Worm (Caenorhabditis elegans) whole organism, L3 larva: ENCODE measurements around the gene R10E4.1.

Experiments
- R02D3.7 ChIP-seq: fragments of 150-350 bp; optimal IDR thresholded peaks from 2 replicates; lab custom pipeline; 2014; ENCODE audit warnings: missing biosample characterization, missing genetic modification characterization
- ZK546.5 ChIP-seq: sonication (generic microtip); optimal IDR thresholded peaks from 2 replicates; lab custom pipeline; 2017; ENCODE audit warnings: missing biosample characterization, missing genetic modification characterization
- aly-2 ChIP-seq: fragments of 150-350 bp; optimal IDR thresholded peaks from 2 replicates; lab custom pipeline; 2014; ENCODE audit warnings: missing biosample characterization, missing genetic modification characterization
- ama-1 ChIP-seq: fragments of 150-350 bp; optimal IDR thresholded peaks from 2 replicates; lab custom pipeline; 2018
- ceh-82 ChIP-seq: fragments of 150-350 bp; optimal IDR thresholded peaks from 2 replicates; lab custom pipeline; 2014; ENCODE audit warnings: missing biosample characterization, missing genetic modification characterization
- ceh-9 ChIP-seq: sonication (generic microtip); optimal IDR thresholded peaks from 2 replicates; lab custom pipeline; 2018; ENCODE audit warnings: missing biosample characterization, missing genetic modification characterization
- daf-12 ChIP-seq: fragments of 150-350 bp; optimal IDR thresholded peaks from 2 replicates; lab custom pipeline; 2014; ENCODE audit warnings: missing biosample characterization, missing genetic modification reagents, missing genetic modification characterization
- egl-27 ChIP-seq: sonication (generic microtip); optimal IDR thresholded peaks from 4 replicates; lab custom pipeline; 2017; ENCODE audit warnings: missing biosample characterization, missing genetic modification reagents, missing genetic modification characterization
- elt-1 ChIP-seq: fragments of 150-350 bp; optimal IDR thresholded peaks from 2 replicates; lab custom pipeline; 2014; ENCODE audit warnings: missing biosample characterization, missing genetic modification characterization
- fkh-10 ChIP-seq: sonication (generic microtip); optimal IDR thresholded peaks from 2 replicates; lab custom pipeline; 2017; ENCODE audit warnings: missing biosample characterization, missing genetic modification reagents, missing genetic modification characterization
- fkh-2 ChIP-seq: fragments of 150-350 bp; optimal IDR thresholded peaks from 2 replicates; lab custom pipeline; 2014; ENCODE audit warnings: missing biosample characterization, missing genetic modification reagents, missing genetic modification characterization
- jun-1 ChIP-seq: fragments of 150-350 bp; optimal IDR thresholded peaks from 2 replicates; lab custom pipeline; 2014; ENCODE audit warnings: missing biosample characterization, missing genetic modification reagents, missing genetic modification characterization
- lin-15B ChIP-seq: fragments of 150-350 bp; optimal IDR thresholded peaks from 2 replicates; lab custom pipeline; 2014; ENCODE audit warnings: missing biosample characterization, missing genetic modification characterization
- lin-39 ChIP-seq: fragments of 150-350 bp; optimal IDR thresholded peaks from 2 replicates; lab custom pipeline; 2018; ENCODE audit warnings: missing biosample characterization, missing genetic modification reagents, missing genetic modification characterization
- lsy-12 ChIP-seq: sonication (generic microtip); optimal IDR thresholded peaks from 2 replicates; lab custom pipeline; 2016; ENCODE audit warnings: mild to moderate bottlenecking, missing genetic modification characterization, missing compliant biosample characterization
- mdl-1 ChIP-seq: fragments of 150-350 bp; optimal IDR thresholded peaks from 2 replicates; lab custom pipeline; 2014; ENCODE audit warnings: missing biosample characterization, missing genetic modification characterization
- mml-1 ChIP-seq: fragments of 150-350 bp; sonication (generic microtip); optimal IDR thresholded peaks from 3 replicates; lab custom pipeline; 2014; ENCODE audit warnings: missing biosample characterization, missing genetic modification characterization
- nhr-11 ChIP-seq: fragments of 150-350 bp; optimal IDR thresholded peaks from 2 replicates; lab custom pipeline; 2014; ENCODE audit warnings: missing biosample characterization, missing genetic modification characterization
- nhr-12 ChIP-seq: fragments of 150-350 bp; optimal IDR thresholded peaks from 2 replicates; lab custom pipeline; 2014; ENCODE audit warnings: missing biosample characterization, missing genetic modification characterization
- nhr-23 ChIP-seq: fragments of 150-350 bp; optimal IDR thresholded peaks from 2 replicates; lab custom pipeline; 2014; ENCODE audit warnings: missing biosample characterization, missing genetic modification reagents, missing genetic modification characterization
- nhr-237 ChIP-seq: fragments of 150-350 bp; optimal IDR thresholded peaks from 2 replicates; lab custom pipeline; 2014; ENCODE audit warnings: missing biosample characterization, missing genetic modification characterization
- nhr-25 ChIP-seq: sonication (generic microtip); optimal IDR thresholded peaks from 2 replicates; lab custom pipeline; 2017; ENCODE audit warnings: missing biosample characterization, missing genetic modification characterization
- nhr-28 ChIP-seq: fragments of 150-350 bp; optimal IDR thresholded peaks from 2 replicates; lab custom pipeline; 2014; ENCODE audit warnings: missing biosample characterization, missing genetic modification characterization
- nhr-43 ChIP-seq: sonication (generic microtip); optimal IDR thresholded peaks from 2 replicates; lab custom pipeline; 2016; ENCODE audit warnings: mild to moderate bottlenecking, missing genetic modification characterization, missing compliant biosample characterization; ENCODE audit not compliant: poor library complexity, severe bottlenecking
- nhr-67 ChIP-seq: fragments of 150-350 bp; optimal IDR thresholded peaks from 2 replicates; lab custom pipeline; 2014; ENCODE audit warnings: missing biosample characterization, missing genetic modification characterization
- nhr-76 ChIP-seq: fragments of 150-350 bp; sonication (generic microtip); optimal IDR thresholded peaks from 5 replicates; lab custom pipeline; 2014; ENCODE audit warnings: missing biosample characterization, missing genetic modification characterization
- pha-4 ChIP-seq: fragments of 150-350 bp; optimal IDR thresholded peaks from 2 replicates; lab custom pipeline; 2014; ENCODE audit warnings: missing biosample characterization, missing genetic modification reagents, missing genetic modification characterization
- sea-2 ChIP-seq: fragments of 150-350 bp; sonication (generic microtip); optimal IDR thresholded peaks from 4 replicates; lab custom pipeline; 2014; ENCODE audit warnings: missing biosample characterization, missing genetic modification reagents, missing genetic modification characterization
- skn-1 ChIP-seq: fragments of 150-350 bp; optimal IDR thresholded peaks from 2 replicates; lab custom pipeline; 2014; ENCODE audit warnings: missing biosample characterization, missing genetic modification characterization
- snpc-4 ChIP-seq: fragments of 150-350 bp; optimal IDR thresholded peaks from 2 replicates; lab custom pipeline; 2014; ENCODE audit warnings: missing biosample characterization, missing genetic modification characterization
- tbx-2 ChIP-seq: sonication (generic microtip); optimal IDR thresholded peaks from 2 replicates; lab custom pipeline; 2016; ENCODE audit warnings: mild to moderate bottlenecking, missing genetic modification characterization, missing compliant biosample characterization
- unc-39 ChIP-seq: sonication (generic microtip); optimal IDR thresholded peaks from 4 replicates; lab custom pipeline; 2017; ENCODE audit warnings: missing biosample characterization, missing genetic modification characterization
- unc-62 ChIP-seq: fragments of 150-350 bp; sonication (generic microtip); optimal IDR thresholded peaks from 4 replicates; lab custom pipeline; 2014; ENCODE audit warnings: missing biosample characterization, missing genetic modification reagents, missing genetic modification characterization
- zag-1 ChIP-seq: fragments of 150-350 bp; optimal IDR thresholded peaks from 2 replicates; lab custom pipeline; 2014; ENCODE audit warnings: missing biosample characterization, missing genetic modification characterization
- ztf-11 ChIP-seq: fragments of 150-350 bp; optimal IDR thresholded peaks from 2 replicates; lab custom pipeline; 2014; ENCODE audit warnings: missing biosample characterization, missing genetic modification characterization
- ztf-4 ChIP-seq: fragments of 150-350 bp; optimal IDR thresholded peaks from 2 replicates; lab custom pipeline; 2014; ENCODE audit warnings: missing biosample characterization, missing genetic modification characterization

The R10E4.1 gene

DNA sequence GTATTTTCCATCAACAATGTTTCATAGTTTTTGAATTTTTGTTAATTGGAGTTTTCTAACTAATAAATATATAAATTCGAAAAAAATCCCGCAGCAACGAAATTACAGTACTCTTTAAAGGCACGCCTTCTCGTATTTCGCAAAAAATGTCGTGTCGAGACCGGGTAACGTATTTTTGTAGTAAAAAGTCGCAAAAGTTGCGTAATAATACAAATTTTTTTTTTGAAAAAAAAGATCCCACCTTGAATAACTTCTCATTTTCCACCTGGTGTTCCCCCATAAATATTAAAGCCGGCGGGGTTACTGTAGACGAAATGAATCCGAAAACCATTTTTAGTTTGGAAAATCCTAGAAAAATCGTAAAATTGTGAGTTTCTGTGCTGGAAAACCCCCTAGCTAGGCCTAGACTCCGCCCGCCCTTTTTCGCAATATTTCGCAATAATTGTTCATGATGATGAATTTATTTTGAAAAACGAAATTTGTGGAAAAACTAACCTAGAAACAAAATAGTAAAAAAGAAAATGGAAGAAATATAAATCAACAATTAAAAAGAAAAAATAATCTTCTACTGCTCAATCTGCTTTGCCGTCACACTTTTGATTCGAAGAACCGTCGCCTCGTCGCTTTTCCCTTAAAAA is 27.2 kb upstream of the R10E4.1 start, which contains the start of gene F43C1.7:
TSS of gene F43C1.7 (minus strand) at position 351 of the 638 bp plus-strand sequence.
- no peak for TF ChIP-seq nhr-76 (tag; lab: Kevin White, UChicago)
- TF ChIP-seq skn-1 (tag; lab: Kevin White, UChicago) = no peak
- TF ChIP-seq snpc-4 = no peak
- TF ChIP-seq mml-1 (tag; lab: Kevin White, UChicago) = no peak
- no peak for TF ChIP-seq ceh-9 (tag; lab: Kevin White, UChicago)
- no peak for TF ChIP-seq lin-15B
- no peak for TF ChIP-seq pha-4 (tag; lab: Kevin White, UChicago)

DNA sequence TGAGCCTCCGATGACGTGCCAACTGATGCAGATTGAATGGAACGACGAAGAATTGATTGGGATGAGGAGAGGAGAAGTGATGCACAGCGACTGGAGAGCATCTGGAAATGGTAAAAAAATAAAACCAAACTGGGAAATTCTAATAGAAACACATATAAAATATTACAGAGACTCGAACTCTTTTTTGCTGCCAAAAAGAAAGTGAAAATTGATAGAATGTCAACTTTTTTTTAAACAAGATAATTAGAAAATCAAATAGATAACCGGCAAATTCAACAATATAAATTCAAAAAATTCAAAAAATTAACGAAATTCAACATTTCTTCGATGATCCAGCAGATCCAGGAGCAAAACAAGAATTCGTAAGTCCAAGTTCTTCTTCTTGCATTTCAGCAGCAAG is 26.1 kb upstream of the R10E4.1 start, which contains the start of gene mrpl-21:
TSS of gene mrpl-21 (minus strand) at position 101 of the 400 bp plus-strand sequence.
- TF ChIP-seq nhr-76 (tag; lab: Kevin White, UChicago) (no peak), ztf-11 (tag; lab: Kevin White, UChicago) (no peak), sea-2 (GFP tag; lab: Kevin White, UChicago) (no peak), nhr-12 (tag; lab: Kevin White, UChicago) (no peak), zag-1 (tag; lab: Kevin White, UChicago) (no peak), ZK546.5 (tag; lab: Kevin White, UChicago) (no peak), lsy-12 (tag; lab: Kevin White, UChicago) (no peak), nhr-11 (tag; lab: Kevin White, UChicago) (no peak), mdl-1 (tag; lab: Kevin White, UChicago) (no peak), R02D3.7 (tag; lab: Kevin White, UChicago) (no peak), nhr-23 (tag; lab: Kevin White, UChicago) (no peak), unc-62 (GFP tag; lab: Kevin White, UChicago) (no peak), ceh-9 (tag; lab: Kevin White, UChicago) (no peak), fkh-2 (tag; lab: Kevin White, UChicago) (no peak)

DNA sequence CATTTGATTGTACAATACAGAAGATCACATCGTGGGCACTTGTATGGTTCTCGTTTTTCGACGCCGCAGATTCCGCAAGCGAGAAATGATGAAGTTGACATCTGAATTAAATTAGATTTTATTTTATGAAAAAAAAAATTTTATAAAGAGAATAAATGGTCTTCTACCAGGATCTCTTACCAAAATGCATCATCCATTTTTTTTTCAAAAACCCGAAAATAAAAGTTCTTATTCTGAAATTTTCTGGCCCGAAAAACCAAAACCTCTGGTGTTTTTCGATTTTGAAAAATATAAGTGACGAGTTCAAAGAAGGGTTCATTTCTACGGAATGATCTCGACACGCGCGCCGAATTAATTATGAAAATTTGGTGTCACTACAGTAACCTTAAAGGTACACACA is 25.3 kb upstream of the R10E4.1 start, which contains the start of gene zhit-2:
TSS of gene zhit-2 (minus strand) at position 101 of the 400 bp plus-strand sequence.
- no peak for TF ChIP-seq ceh-9 (tag; lab: Kevin White, UChicago)
- no peak for TF ChIP-seq unc-62 (GFP tag; lab: Kevin White, UChicago)
- no peak for TF ChIP-seq zag-1 (tag; lab: Kevin White, UChicago)
- TF ChIP-seq egl-27 (tag; lab: Kevin White, UChicago) = no peak
- no peak for TF ChIP-seq ztf-4 (tag; lab: Kevin White, UChicago)
- TF ChIP-seq ceh-82 (tag; lab: Kevin White, UChicago) = no peak
- TF ChIP-seq unc-39 = no peak
- TF ChIP-seq skn-1 (tag; lab: Kevin White, UChicago) = no peak
- TF ChIP-seq nhr-67 = no peak
- no peak for TF ChIP-seq ZK546.5 (tag; lab: Kevin White, UChicago)
- no peak for TF ChIP-seq elt-1 (tag; lab: Kevin White, UChicago)
- no peak for TF ChIP-seq fkh-10 (GFP tag; lab: Kevin White, UChicago)
- no peak for TF ChIP-seq jun-1 (tag; lab: Kevin White, UChicago)
- no peak for TF ChIP-seq fkh-2 (tag; lab: Kevin White, UChicago)
- TF ChIP-seq nhr-28 (tag; lab: Kevin White, UChicago) = no peak
- no peak for TF ChIP-seq lin-15B
- no peak for TF ChIP-seq aly-2 (tag; lab: Kevin White, UChicago)
- TF ChIP-seq lin-39 (tag; lab: Kevin White, UChicago) = no peak
- no peak for TF ChIP-seq nhr-25
- no peak for TF ChIP-seq ama-1 (lab: Kevin White, UChicago)

DNA sequence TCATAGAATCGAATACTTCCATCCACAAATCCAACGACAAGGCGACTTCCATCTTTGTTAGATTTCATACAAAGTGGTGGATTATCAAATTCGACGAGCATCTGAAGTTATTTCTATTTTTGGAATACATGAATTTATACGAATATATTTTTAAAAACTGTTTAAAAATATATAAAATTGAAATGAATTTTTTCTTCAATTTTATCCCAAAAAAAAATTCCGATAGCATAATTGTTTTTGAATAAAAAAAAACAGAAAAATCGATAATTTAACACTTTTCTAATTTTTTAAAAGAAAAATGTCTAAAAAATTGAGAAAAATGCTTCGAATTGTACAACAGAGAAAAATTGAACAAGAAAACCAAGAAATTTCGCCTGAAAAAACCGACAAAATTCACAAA is 22.0 kb upstream of the R10E4.1 start, which contains the start of gene Y44F5A.1:
TSS of gene Y44F5A.1 (minus strand) at position 101 of the 400 bp plus-strand sequence.
- no peak for TF ChIP-seq nhr-43 (tag; lab: Kevin White, UChicago)
- TF ChIP-seq unc-62 (GFP tag; lab: Kevin White, UChicago) = no peak
- TF ChIP-seq nhr-67 = no peak
- no peak for TF ChIP-seq nhr-12 (tag; lab: Kevin White, UChicago)
- TF ChIP-seq nhr-237 = no peak
- no peak for TF ChIP-seq lsy-12 (tag; lab: Kevin White, UChicago)
- TF ChIP-seq ztf-11 (tag; lab: Kevin White, UChicago) = no peak
- no peak for TF ChIP-seq tbx-2 (tag; lab: Kevin White, UChicago)
- no peak for TF ChIP-seq nhr-25
- no peak for TF ChIP-seq mml-1 (tag; lab: Kevin White, UChicago)
- no peak for TF ChIP-seq daf-12
- TF ChIP-seq unc-39 = no peak
- no peak for TF ChIP-seq egl-27 (tag; lab: Kevin White, UChicago)
- TF ChIP-seq, all 47 proteins: peak for 0
